Worm (Caenorhabditis elegans): ENCODE measurements around the gene F56D6.12.
"Not testable (repeated sequence)": the region's sequence is repeated elsewhere in the genome, so short reads cannot be mapped to it uniquely, and the experiment has no call there.

The F56D6.12 gene

DNA sequence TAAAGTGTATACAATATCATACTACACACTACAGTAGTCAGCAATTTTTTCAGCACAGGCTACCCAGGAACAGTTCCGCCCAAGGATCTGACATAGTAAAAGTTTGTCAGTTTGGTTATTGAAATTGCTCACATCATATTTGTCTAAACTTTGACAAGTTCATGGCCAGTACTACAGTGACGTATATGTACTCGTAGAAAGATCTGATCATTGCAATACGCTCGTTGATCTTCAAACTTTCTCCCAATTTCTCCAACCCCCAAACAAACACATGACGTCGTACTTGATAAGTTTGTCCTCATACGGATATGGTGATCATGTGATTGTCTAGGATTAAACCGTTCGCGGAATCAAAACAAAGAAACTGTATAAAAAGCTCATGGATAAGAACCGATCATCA lies 13.2 kb upstream of the F56D6.12 start, which contains the start of gene dct-8:
Gene dct-8, plus strand, starts transcription at position 301 of the 400 bp plus-strand sequence.
- TF ChIP-seq cog-1 (tag; optimal IDR thresholded peaks at IDR 0.05): no peak
- no peak for TF ChIP-seq klf-2 (GFP tag; conservative IDR thresholded peaks at IDR 0.05)

DNA sequence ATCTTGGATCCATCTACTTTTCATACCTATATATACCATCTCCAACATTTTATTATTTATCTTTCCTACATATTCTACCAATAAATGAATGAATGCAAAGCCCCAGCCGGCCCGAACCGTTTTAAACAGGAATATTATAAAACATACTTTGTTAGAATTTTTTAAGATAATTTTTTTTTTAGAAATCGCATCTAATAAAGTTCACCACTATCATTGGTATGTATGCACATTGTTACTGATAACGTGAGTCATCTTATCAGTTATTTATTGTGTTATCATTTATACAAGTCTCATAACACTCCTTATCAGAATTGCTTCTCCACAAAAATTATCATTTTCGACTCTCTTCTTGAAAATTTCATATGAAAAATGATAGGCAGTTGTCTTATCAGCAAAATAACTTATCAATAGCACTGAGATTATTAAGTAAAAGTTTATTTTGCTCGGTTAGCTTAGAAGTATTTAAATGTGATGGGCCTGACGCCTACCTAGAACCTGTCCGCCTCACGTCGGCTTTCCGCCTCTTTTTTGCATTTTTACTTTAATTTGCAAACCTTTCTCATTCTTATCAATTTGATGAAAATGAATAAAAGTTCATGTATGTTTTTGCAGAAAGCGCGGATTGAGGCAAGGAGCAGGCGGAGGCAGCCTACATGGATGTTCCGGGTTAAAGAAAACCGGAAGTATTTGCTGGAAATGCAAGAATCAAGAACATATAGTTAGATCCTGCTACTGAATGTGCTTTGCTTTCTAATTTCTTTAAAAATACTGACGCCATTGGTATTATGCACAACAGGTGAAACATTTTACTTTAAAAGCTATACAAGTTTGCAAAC lies 8.0 kb upstream of the F56D6.12 start, which contains the start of gene srz-62:
Gene srz-62, plus strand, starts transcription at position 786 of the 836 bp plus-strand sequence.
- TF ChIP-seq ztf-29 (GFP tag; IDR thresholded peaks at IDR 0.05) (no peak), tab-1 (GFP tag; IDR thresholded peaks at IDR 0.05) (no peak), flt-1 (GFP tag; IDR thresholded peaks at IDR 0.05) (no peak)

DNA sequence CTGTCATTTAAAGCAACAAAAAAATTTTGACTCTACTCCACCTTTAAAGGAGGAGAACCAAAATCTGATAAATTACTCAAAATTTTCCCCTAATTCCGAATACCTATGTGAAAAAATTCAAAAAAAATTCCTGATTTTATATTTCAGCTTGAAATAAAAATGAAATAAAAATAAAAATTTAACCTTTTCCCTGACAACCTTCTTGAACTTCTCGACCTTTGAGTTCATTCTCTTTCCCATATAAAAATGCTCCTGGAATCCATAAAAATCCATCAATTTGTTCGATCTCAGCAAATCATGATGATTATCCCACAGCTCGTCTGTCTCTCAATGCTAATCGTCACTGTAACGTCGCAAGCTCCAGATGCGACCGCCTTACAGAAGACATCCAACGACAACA lies 5.0 kb upstream of the F56D6.12 start, which contains the start of gene F56D6.6:
Gene F56D6.6, plus strand, starts transcription at position 301 of the 400 bp plus-strand sequence.
- TF ChIP-seq klf-2 (GFP tag; conservative IDR thresholded peaks at IDR 0.05): no peak
- TF ChIP-seq flt-1 (GFP tag; IDR thresholded peaks at IDR 0.05): no peak
- no peak for TF ChIP-seq ref-1 (GFP tag; conservative IDR thresholded peaks at IDR 0.05)

DNA sequence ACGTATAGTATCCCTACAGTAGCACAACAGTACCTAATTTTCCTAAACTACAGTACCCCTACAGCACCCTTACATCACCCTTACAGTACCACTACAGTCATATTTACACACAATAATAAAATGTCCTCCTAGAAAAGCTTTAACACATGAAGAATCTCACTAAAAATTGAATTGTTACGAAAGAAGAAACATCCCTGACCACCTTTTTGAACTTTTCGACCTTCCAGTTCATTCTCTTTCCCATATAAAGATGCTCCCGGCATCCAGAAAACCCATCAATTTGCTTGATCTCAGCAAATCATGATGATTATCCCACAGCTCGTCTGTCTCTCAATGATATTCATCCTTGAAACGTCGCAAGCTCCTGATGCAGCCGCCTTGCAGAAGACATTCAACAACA lies 3.3 kb upstream of the F56D6.12 start, which contains the start of gene F56D6.21:
Gene F56D6.21, plus strand, starts transcription at position 301 of the 400 bp plus-strand sequence.
- TF ChIP-seq tab-1 (GFP tag; IDR thresholded peaks at IDR 0.05) (no peak), T22C8.4 (GFP tag; IDR thresholded peaks at IDR 0.05) (no peak), med-1 (GFP tag; optimal IDR thresholded peaks at IDR 0.05; ENCODE audit: insufficient read depth) (no peak), ztf-29 (GFP tag; IDR thresholded peaks at IDR 0.05) (no peak), ztf-23 (GFP tag; IDR thresholded peaks at IDR 0.05) (no peak), klf-2 (GFP tag; conservative IDR thresholded peaks at IDR 0.05) (no peak), ref-1 (GFP tag; conservative IDR thresholded peaks at IDR 0.05) (no peak), cog-1 (tag; optimal IDR thresholded peaks at IDR 0.05) (no peak), flt-1 (GFP tag; IDR thresholded peaks at IDR 0.05) (no peak)

DNA sequence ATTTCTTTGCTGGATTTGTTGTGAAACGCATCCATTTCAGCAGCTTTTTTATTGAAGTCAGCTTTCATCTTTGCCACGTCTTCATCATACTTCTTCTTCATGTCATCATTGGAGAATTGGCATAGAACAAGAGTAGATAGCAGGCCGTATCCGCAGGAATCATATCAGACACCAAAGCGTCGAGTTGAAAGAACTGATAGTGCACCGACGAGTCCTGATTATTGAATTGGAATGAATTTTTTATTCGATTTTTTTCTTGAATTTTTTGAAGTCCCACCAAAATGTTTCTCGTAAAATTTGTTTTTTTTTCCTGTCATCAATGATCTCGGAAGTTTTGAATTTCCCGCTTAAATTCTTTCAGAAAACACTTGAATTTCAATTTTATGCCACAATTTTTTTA lies 1.5 kb upstream of the F56D6.12 start, which contains the start of gene F56D6.11:
Gene F56D6.11, minus strand, starts transcription at position 101 of the 400 bp plus-strand sequence.
- TF ChIP-seq tab-1 (GFP tag; IDR thresholded peaks at IDR 0.05): no peak

DNA sequence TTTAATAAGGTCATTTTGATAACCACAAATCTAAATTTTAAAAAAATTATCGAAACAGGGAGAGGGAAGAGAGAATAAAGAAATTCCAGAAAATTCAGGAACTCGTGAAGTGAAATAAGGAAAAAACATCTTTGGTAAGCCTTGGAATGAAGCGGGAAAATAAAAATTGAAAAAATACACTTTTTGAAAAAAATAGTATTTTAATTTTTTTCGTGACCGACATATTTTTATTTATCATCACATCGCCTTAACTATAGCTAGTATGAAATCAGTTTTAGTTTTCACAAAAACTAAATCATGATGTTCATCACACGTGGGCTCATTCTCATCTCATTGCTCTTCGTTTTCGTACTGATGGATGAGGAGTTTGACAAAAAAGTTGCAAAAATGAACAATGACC lies 1.2 kb downstream of the F56D6.12 start, which contains the start of gene F56D6.13:
Gene F56D6.13, plus strand, starts transcription at position 301 of the 400 bp plus-strand sequence.
- no peak for TF ChIP-seq ref-1 (GFP tag; conservative IDR thresholded peaks at IDR 0.05)

DNA sequence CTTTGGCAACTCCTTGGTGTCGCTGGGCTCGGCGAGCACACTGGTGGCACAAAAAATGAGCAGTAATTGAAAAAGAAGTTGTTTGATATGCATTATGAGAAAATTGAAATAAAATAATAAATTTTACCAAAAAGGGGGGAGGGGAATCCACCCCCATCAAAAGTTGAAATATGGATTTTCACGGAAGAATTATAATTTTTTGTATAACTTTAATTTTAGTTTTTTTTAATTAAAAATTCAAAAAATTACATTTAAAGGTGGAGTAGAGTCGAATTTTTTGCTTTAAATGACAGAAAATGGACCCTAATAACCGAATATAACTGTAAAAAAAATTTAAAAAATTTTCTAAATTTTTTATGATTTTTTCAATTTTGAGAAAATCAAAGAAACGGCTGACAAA lies 3.9 kb downstream of the F56D6.12 start, which contains the start of gene F56D6.18:
Gene F56D6.18, minus strand, starts transcription at position 101 of the 400 bp plus-strand sequence.
- TF ChIP-seq tab-1 (GFP tag; IDR thresholded peaks at IDR 0.05); ref-1 (GFP tag; conservative IDR thresholded peaks at IDR 0.05); klf-2 (GFP tag; conservative IDR thresholded peaks at IDR 0.05): not testable (repeated sequence)

DNA sequence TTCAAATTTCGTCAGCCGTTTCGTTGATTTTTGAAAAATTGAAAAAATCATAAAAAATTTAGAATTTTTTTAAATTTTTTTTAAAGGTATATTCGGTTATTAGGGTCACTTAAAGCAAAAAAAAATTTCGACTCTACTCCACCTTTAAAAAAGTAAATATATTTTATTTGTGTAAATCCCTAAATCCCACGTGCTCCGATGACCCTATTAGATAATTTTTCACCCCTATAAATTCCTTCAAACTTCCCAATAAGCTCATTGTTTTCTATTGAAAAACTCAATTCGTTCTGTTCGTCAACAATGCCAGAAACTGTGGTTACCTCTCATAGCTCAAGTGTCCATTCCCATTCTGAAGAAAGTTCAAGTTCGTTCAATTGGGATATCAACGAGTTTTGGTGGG lies 4.7 kb downstream of the F56D6.12 start, which contains the start of gene F56D6.20:
Gene F56D6.20, plus strand, starts transcription at position 301 of the 400 bp plus-strand sequence.
- TF ChIP-seq tab-1 (GFP tag; IDR thresholded peaks at IDR 0.05) (no peak), med-1 (GFP tag; optimal IDR thresholded peaks at IDR 0.05; ENCODE audit: insufficient read depth) (no peak), ztf-23 (GFP tag; IDR thresholded peaks at IDR 0.05) (no peak), ref-1 (GFP tag; conservative IDR thresholded peaks at IDR 0.05) (no peak), ztf-29 (GFP tag; IDR thresholded peaks at IDR 0.05) (no peak), cog-1 (tag; optimal IDR thresholded peaks at IDR 0.05) (no peak), klf-2 (GFP tag; conservative IDR thresholded peaks at IDR 0.05) (no peak), T22C8.4 (GFP tag; IDR thresholded peaks at IDR 0.05) (no peak), flt-1 (GFP tag; IDR thresholded peaks at IDR 0.05) (no peak)

DNA sequence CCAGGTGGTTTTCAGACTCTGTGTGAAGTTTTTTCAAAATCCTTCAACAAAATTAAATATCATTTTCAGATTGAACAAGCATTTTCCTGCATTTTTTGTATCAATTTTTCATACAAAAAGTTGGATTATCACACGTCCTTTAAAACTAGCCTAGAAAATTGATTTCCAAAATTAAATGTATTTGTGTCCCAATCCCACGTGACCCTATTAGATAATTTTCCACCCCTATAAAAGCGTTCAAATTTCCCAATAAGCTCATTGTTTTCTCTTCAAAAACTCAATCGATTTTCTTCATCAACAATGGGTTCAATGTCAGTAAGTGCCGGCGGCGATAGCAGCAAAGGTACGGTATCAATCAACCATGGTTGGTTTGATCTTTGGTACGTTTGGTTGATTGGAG lies 6.5 kb downstream of the F56D6.12 start, which contains the start of gene F56D6.19:
Gene F56D6.19, plus strand, starts transcription at position 301 of the 400 bp plus-strand sequence.
- no peak for TF ChIP-seq cog-1 (tag; optimal IDR thresholded peaks at IDR 0.05)
- TF ChIP-seq ztf-29 (GFP tag; IDR thresholded peaks at IDR 0.05): no peak
- TF ChIP-seq tab-1 (GFP tag; IDR thresholded peaks at IDR 0.05): no peak
- TF ChIP-seq flt-1 (GFP tag; IDR thresholded peaks at IDR 0.05): no peak

DNA sequence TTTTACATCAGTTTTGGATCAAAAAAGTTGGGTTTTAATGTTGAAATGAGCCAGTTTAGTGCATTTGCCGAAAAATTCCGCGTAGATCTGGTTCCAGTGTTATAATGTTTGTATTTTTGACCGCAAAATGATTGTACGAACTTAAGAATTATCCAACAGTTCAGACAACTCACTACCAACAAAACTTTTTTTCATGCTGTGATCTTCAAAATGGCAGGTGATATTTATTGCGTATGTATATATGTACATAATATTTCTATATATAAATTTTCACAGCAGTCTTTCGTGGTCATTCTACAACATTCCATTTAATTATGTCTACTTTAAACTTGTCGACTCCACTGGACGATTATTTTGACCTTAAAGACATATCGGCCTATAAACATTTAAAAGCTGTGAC lies 7.4 kb downstream of the F56D6.12 start, which contains the start of gene srz-20:
Gene srz-20, plus strand, starts transcription at position 301 of the 400 bp plus-strand sequence.
- TF ChIP-seq ztf-23 (GFP tag; IDR thresholded peaks at IDR 0.05): no peak
- TF ChIP-seq flt-1 (GFP tag; IDR thresholded peaks at IDR 0.05): no peak
- no peak for TF ChIP-seq T22C8.4 (GFP tag; IDR thresholded peaks at IDR 0.05)
- TF ChIP-seq cog-1 (tag; optimal IDR thresholded peaks at IDR 0.05): no peak
- no peak for TF ChIP-seq klf-2 (GFP tag; conservative IDR thresholded peaks at IDR 0.05)
- TF ChIP-seq med-1 (GFP tag; optimal IDR thresholded peaks at IDR 0.05; ENCODE audit: insufficient read depth): no peak

DNA sequence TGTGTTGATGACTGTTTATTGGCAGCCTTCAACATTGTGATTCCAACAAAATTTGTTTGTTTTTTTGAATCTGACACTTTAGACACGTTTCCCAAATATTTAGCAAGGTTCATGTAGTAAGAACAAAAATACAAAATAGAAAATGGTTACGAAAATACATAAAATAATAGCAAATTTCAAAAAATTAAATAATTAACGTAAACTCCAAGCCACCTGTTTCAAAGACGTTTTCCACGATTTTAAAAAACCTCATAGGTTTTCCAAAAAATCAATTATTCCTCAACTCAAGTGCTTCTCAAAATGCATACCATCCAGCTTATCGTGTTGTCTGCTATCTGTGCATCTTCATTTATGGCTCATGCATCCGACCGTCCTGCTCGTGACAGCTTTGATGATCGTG lies 9.5 kb downstream of the F56D6.12 start, which contains the start of gene F56D6.14:
Gene F56D6.14, plus strand, starts transcription at position 301 of the 400 bp plus-strand sequence.
- no peak for TF ChIP-seq flt-1 (GFP tag; IDR thresholded peaks at IDR 0.05)
- no peak for TF ChIP-seq tab-1 (GFP tag; IDR thresholded peaks at IDR 0.05)
- no peak for TF ChIP-seq cog-1 (tag; optimal IDR thresholded peaks at IDR 0.05)
- no peak for TF ChIP-seq med-1 (GFP tag; optimal IDR thresholded peaks at IDR 0.05; ENCODE audit: insufficient read depth)

All from whole organism, midembryonic.